Worm (Caenorhabditis elegans) whole organism, L3 larva: ENCODE results near the gene glb-33.

ENCODE experiments used
- R02D3.7 ChIP-seq: fragments of 150-350 bp; optimal IDR thresholded peaks from 2 replicates; lab custom pipeline; 2014; ENCODE audit warnings: missing biosample characterization, missing genetic modification characterization
- ceh-16 ChIP-seq: sonication (generic microtip); optimal IDR thresholded peaks from 2 replicates; lab custom pipeline; 2017; ENCODE audit warnings: missing biosample characterization, missing genetic modification characterization
- ceh-28 ChIP-seq: fragments of 150-350 bp; optimal IDR thresholded peaks from 2 replicates; lab custom pipeline; 2014; ENCODE audit warnings: missing biosample characterization, missing genetic modification reagents, missing genetic modification characterization
- elt-2 ChIP-seq: sonication (generic microtip); optimal IDR thresholded peaks from 2 replicates; lab custom pipeline; 2016; ENCODE audit warnings: missing genetic modification reagents, mild to moderate bottlenecking, missing genetic modification characterization, missing compliant biosample characterization
- fkh-2 ChIP-seq: fragments of 150-350 bp; optimal IDR thresholded peaks from 2 replicates; lab custom pipeline; 2014; ENCODE audit warnings: missing biosample characterization, missing genetic modification reagents, missing genetic modification characterization
- nhr-28 ChIP-seq: fragments of 150-350 bp; optimal IDR thresholded peaks from 2 replicates; lab custom pipeline; 2014; ENCODE audit warnings: missing biosample characterization, missing genetic modification characterization
- pqm-1 ChIP-seq: fragments of 150-350 bp; optimal IDR thresholded peaks from 2 replicates; lab custom pipeline; 2017; ENCODE audit warnings: missing biosample characterization, missing genetic modification characterization, inconsistent platforms
- unc-39 ChIP-seq: sonication (generic microtip); optimal IDR thresholded peaks from 4 replicates; lab custom pipeline; 2017; ENCODE audit warnings: missing biosample characterization, missing genetic modification characterization
- unc-62 ChIP-seq: fragments of 150-350 bp; sonication (generic microtip); optimal IDR thresholded peaks from 4 replicates; lab custom pipeline; 2014; ENCODE audit warnings: missing biosample characterization, missing genetic modification reagents, missing genetic modification characterization

- TF ChIP-seq nhr-28 (tag; lab: Kevin White, UChicago) = no peak
- TF ChIP-seq fkh-2 (tag; lab: Kevin White, UChicago) = no peak
- no peak for TF ChIP-seq ceh-28 (tag; lab: Kevin White, UChicago)
- TF ChIP-seq ceh-16 = no peak
- TF ChIP-seq unc-62 = no peak
- TF ChIP-seq R02D3.7 = no peak
- no peak for TF ChIP-seq pqm-1 (tag; lab: Kevin White, UChicago)
- TF ChIP-seq unc-39 = no peak
- no peak for TF ChIP-seq elt-2 (tag; lab: Kevin White, UChicago)
These were observed 24.6 kb upstream of the glb-33 start for ce11 chrV:1327317-1327716.
